Worm (Caenorhabditis elegans) whole organism, L4 larva: ENCODE results near the gene gst-17.
A peak's percentile ranks its signal among the peaks of the same experiment; 100 is the strongest.

Experiments used
- D1046.2 ChIP-seq: fragments of 200-800 bp; sonication (Bioruptor generic); IDR thresholded peaks from 2 replicates; pipeline ENCODE4 v1.3.6; 2022; ENCODE audit warnings: missing genetic modification characterization, missing compliant biosample characterization
- F10B5.3 ChIP-seq: sonication (generic microtip); optimal IDR thresholded peaks from 2 replicates; lab custom pipeline; 2016; ENCODE audit warnings: mild to moderate bottlenecking, missing genetic modification characterization, missing compliant biosample characterization
- T20F7.1 ChIP-seq: fragments of 200-800 bp; sonication (Bioruptor generic); optimal IDR thresholded peaks from 2 replicates; lab custom pipeline; 2018; ENCODE audit warnings: mild to moderate bottlenecking, missing genetic modification characterization, missing compliant biosample characterization
- T26A8.4 ChIP-seq: fragments of 200-800 bp; sonication (Bioruptor generic); IDR thresholded peaks from 2 replicates; pipeline ENCODE4 v1.3.6; 2022; ENCODE audit warnings: missing genetic modification characterization, missing compliant biosample characterization
- Y105C5A.15 ChIP-seq: fragments of 200-800 bp; sonication (Bioruptor generic); IDR thresholded peaks from 2 replicates; pipeline ENCODE4 v1.3.6; 2022; ENCODE audit warnings: missing genetic modification characterization, missing compliant biosample characterization
- Y48G9A.11 ChIP-seq: fragments of 200-800 bp; sonication (Bioruptor generic); IDR thresholded peaks from 2 replicates; pipeline ENCODE4 v1.3.6; 2022; ENCODE audit warnings: missing genetic modification reagents, missing genetic modification characterization, missing compliant biosample characterization
- Y75B8A.6 ChIP-seq: fragments of 200-800 bp; sonication (Bioruptor generic); IDR thresholded peaks from 2 replicates; pipeline ENCODE4 v1.3.6; 2022; ENCODE audit warnings: missing genetic modification reagents, missing genetic modification characterization, missing compliant biosample characterization
- ZK337.2 ChIP-seq: fragments of 200-800 bp; sonication (Bioruptor generic); IDR thresholded peaks from 2 replicates; pipeline ENCODE4 v1.3.6; 2022; ENCODE audit warnings: missing genetic modification reagents, missing genetic modification characterization, missing compliant biosample characterization
- aha-1 ChIP-seq: fragments of 150-350 bp; peaks from one replicate; lab custom pipeline; 2014; ENCODE audit warnings: missing biosample characterization, missing genetic modification characterization
- aly-2 ChIP-seq: sonication (generic microtip); optimal IDR thresholded peaks from 2 replicates; lab custom pipeline; 2018; ENCODE audit warnings: missing biosample characterization, missing genetic modification characterization
- ceh-62 ChIP-seq: sonication (generic microtip); optimal IDR thresholded peaks from 2 replicates; lab custom pipeline; 2017; ENCODE audit warnings: missing biosample characterization, missing genetic modification characterization
- cey-2 ChIP-seq: sonication (generic microtip); optimal IDR thresholded peaks from 3 replicates; lab custom pipeline; 2017; ENCODE audit warnings: missing genetic modification characterization, mild to moderate bottlenecking, missing compliant biosample characterization, antibody characterized with exemption, borderline replicate concordance; ENCODE audit not compliant: insufficient read depth
- daf-12 ChIP-seq: fragments of 150-350 bp; optimal IDR thresholded peaks from 2 replicates; lab custom pipeline; 2014; ENCODE audit warnings: missing biosample characterization, missing genetic modification reagents, missing genetic modification characterization
- daf-16 ChIP-seq, 3 experiments: sonication (generic microtip); optimal IDR thresholded peaks; 2 replicates each; lab custom pipeline; 2016 to 2017; ENCODE audit warnings: missing genetic modification characterization in 3 of 3, missing genetic modification reagents in 3 of 3, mild to moderate bottlenecking in 2 of 3, missing compliant biosample characterization in 2 of 3, missing biosample characterization in 1 of 3, moderate library complexity in 1 of 3
- dmd-6 ChIP-seq: fragments of 200-800 bp; sonication (Bioruptor generic); IDR thresholded peaks from 2 replicates; pipeline ENCODE4 v1.3.6; 2022; ENCODE audit warnings: missing genetic modification reagents, missing genetic modification characterization, missing compliant biosample characterization
- dmd-8 ChIP-seq: fragments of 200-800 bp; sonication (Bioruptor generic); IDR thresholded peaks from 2 replicates; pipeline ENCODE4 v1.3.6; 2022; ENCODE audit warnings: missing genetic modification characterization, missing compliant biosample characterization
- dpl-1 ChIP-seq: fragments of 150-350 bp; optimal IDR thresholded peaks from 2 replicates; lab custom pipeline; 2014; ENCODE audit warnings: missing biosample characterization, missing genetic modification reagents, missing genetic modification characterization
- dve-1 ChIP-seq: sonication (generic microtip); optimal IDR thresholded peaks from 2 replicates; lab custom pipeline; 2017; ENCODE audit warnings: antibody characterized with exemption, mild to moderate bottlenecking, missing genetic modification characterization, missing compliant biosample characterization; ENCODE audit not compliant: insufficient read depth
- egl-27 ChIP-seq: sonication (generic microtip); optimal IDR thresholded peaks from 3 replicates; lab custom pipeline; 2017; ENCODE audit warnings: missing biosample characterization, missing genetic modification reagents, missing genetic modification characterization
- egl-43 ChIP-seq: fragments of 200-800 bp; sonication (Bioruptor generic); IDR thresholded peaks from 2 replicates; pipeline ENCODE4 v1.3.6; 2022; ENCODE audit warnings: missing genetic modification reagents, missing genetic modification characterization, missing compliant biosample characterization
- fos-1 ChIP-seq: fragments of 150-350 bp; optimal IDR thresholded peaks from 2 replicates; lab custom pipeline; 2014; ENCODE audit warnings: missing biosample characterization, missing genetic modification characterization
- hif-1 ChIP-seq, 2 experiments: sonication (generic microtip); optimal IDR thresholded peaks; 2 replicates each; lab custom pipeline; 2016 to 2017; ENCODE audit warnings: missing compliant biosample characterization in 2 of 2, missing genetic modification characterization in 2 of 2, missing genetic modification reagents in 2 of 2, missing genotype in 2 of 2, mild to moderate bottlenecking in 1 of 2
- hlh-11 ChIP-seq: fragments of 200-800 bp; sonication (Bioruptor generic); optimal IDR thresholded peaks from 2 replicates; lab custom pipeline; 2018; ENCODE audit warnings: mild to moderate bottlenecking, missing genetic modification characterization, missing compliant biosample characterization
- hlh-30 ChIP-seq: sonication (generic microtip); optimal IDR thresholded peaks from 2 replicates; lab custom pipeline; 2017; ENCODE audit warnings: antibody characterized with exemption, mild to moderate bottlenecking, missing genetic modification characterization, missing compliant biosample characterization; ENCODE audit not compliant: insufficient read depth
- lin-15B ChIP-seq: fragments of 150-350 bp; sonication (generic microtip); optimal IDR thresholded peaks from 3 replicates; lab custom pipeline; 2014; ENCODE audit warnings: missing biosample characterization, missing genetic modification characterization
- lin-29 ChIP-seq: fragments of 200-800 bp; sonication (Bioruptor generic); IDR thresholded peaks from 2 replicates; pipeline ENCODE4 v1.3.6; 2022; ENCODE audit warnings: missing genetic modification reagents, missing genetic modification characterization, missing compliant biosample characterization
- lir-3 ChIP-seq: sonication (generic microtip); optimal IDR thresholded peaks from 2 replicates; lab custom pipeline; 2016; ENCODE audit warnings: mild to moderate bottlenecking, missing genetic modification characterization, missing compliant biosample characterization
- lsy-2 ChIP-seq, 2 experiments: fragments of 150-350 bp in 1 of 2; sonication (generic microtip) in 1 of 2; optimal IDR thresholded peaks; 2 replicates each; lab custom pipeline; 2014 to 2017; ENCODE audit warnings: missing biosample characterization in 2 of 2, missing genetic modification characterization in 2 of 2
- mdl-1 ChIP-seq, 2 experiments: fragments of 150-350 bp in 1 of 2; sonication (generic microtip) in 1 of 2; optimal IDR thresholded peaks; 2 replicates each; lab custom pipeline; 2014 to 2017; ENCODE audit warnings: missing biosample characterization in 2 of 2, missing genetic modification characterization in 2 of 2
- mes-2 ChIP-seq: sonication (generic microtip); optimal IDR thresholded peaks from 2 replicates; lab custom pipeline; 2016; ENCODE audit warnings: missing genotype, mild to moderate bottlenecking, missing genetic modification characterization, missing compliant biosample characterization; ENCODE audit not compliant: poor library complexity, severe bottlenecking
- mxl-3 ChIP-seq: fragments of 200-800 bp; sonication (Bioruptor generic); optimal IDR thresholded peaks from 2 replicates; lab custom pipeline; 2018; ENCODE audit warnings: mild to moderate bottlenecking, missing genetic modification characterization, missing compliant biosample characterization
- nhr-102 ChIP-seq: sonication (generic microtip); optimal IDR thresholded peaks from 2 replicates; lab custom pipeline; 2016; ENCODE audit warnings: mild to moderate bottlenecking, missing genetic modification characterization, moderate library complexity, missing compliant biosample characterization
- nhr-28 ChIP-seq: fragments of 150-350 bp; optimal IDR thresholded peaks from 2 replicates; lab custom pipeline; 2014; ENCODE audit warnings: missing biosample characterization, missing genetic modification characterization
- nhr-41 ChIP-seq: fragments of 200-800 bp; sonication (Bioruptor generic); IDR thresholded peaks from 2 replicates; pipeline ENCODE4 v1.3.6; 2022; ENCODE audit warnings: missing genetic modification reagents, missing genetic modification characterization, missing compliant biosample characterization
- nhr-48 ChIP-seq: sonication (generic microtip); optimal IDR thresholded peaks from 2 replicates; lab custom pipeline; 2016; ENCODE audit warnings: mild to moderate bottlenecking, missing genetic modification characterization, missing compliant biosample characterization
- nhr-6 ChIP-seq: fragments of 150-350 bp; optimal IDR thresholded peaks from 2 replicates; lab custom pipeline; 2014; ENCODE audit warnings: missing biosample characterization, missing genetic modification characterization
- nhr-76 ChIP-seq: fragments of 150-350 bp; optimal IDR thresholded peaks from 2 replicates; lab custom pipeline; 2014; ENCODE audit warnings: missing biosample characterization, missing genetic modification characterization
- nhr-77 ChIP-seq: fragments of 150-350 bp; optimal IDR thresholded peaks from 2 replicates; lab custom pipeline; 2014; ENCODE audit warnings: missing biosample characterization, missing genetic modification characterization
- php-3 ChIP-seq: fragments of 200-800 bp; sonication (Bioruptor generic); IDR thresholded peaks from 2 replicates; pipeline ENCODE4 v1.3.6; 2022; ENCODE audit warnings: missing genetic modification reagents, missing genetic modification characterization, missing compliant biosample characterization
- pqm-1 ChIP-seq: sonication (generic microtip); optimal IDR thresholded peaks from 2 replicates; lab custom pipeline; 2017; ENCODE audit warnings: missing biosample characterization, missing genetic modification characterization
- rbr-2 ChIP-seq: sonication (generic microtip); optimal IDR thresholded peaks from 2 replicates; lab custom pipeline; 2016; ENCODE audit warnings: missing genotype, missing genetic modification characterization, missing compliant biosample characterization
- snpc-1.2 ChIP-seq: fragments of 200-800 bp; sonication (Bioruptor generic); IDR thresholded peaks from 2 replicates; pipeline ENCODE4 v1.3.6; 2022; ENCODE audit warnings: missing genetic modification reagents, missing genetic modification characterization, missing compliant biosample characterization
- tra-1 ChIP-seq: fragments of 200-800 bp; sonication (Bioruptor generic); IDR thresholded peaks from 2 replicates; pipeline ENCODE4 v1.3.6; 2022; ENCODE audit warnings: missing genetic modification reagents, missing genetic modification characterization, missing compliant biosample characterization
- unc-130 ChIP-seq: sonication (generic microtip); optimal IDR thresholded peaks from 2 replicates; lab custom pipeline; 2016; ENCODE audit warnings: missing genetic modification reagents, missing genetic modification characterization, missing compliant biosample characterization
- unc-39 ChIP-seq: sonication (generic microtip); optimal IDR thresholded peaks from 2 replicates; lab custom pipeline; 2017; ENCODE audit warnings: missing biosample characterization, missing genetic modification characterization

Gene gst-17

DNA sequence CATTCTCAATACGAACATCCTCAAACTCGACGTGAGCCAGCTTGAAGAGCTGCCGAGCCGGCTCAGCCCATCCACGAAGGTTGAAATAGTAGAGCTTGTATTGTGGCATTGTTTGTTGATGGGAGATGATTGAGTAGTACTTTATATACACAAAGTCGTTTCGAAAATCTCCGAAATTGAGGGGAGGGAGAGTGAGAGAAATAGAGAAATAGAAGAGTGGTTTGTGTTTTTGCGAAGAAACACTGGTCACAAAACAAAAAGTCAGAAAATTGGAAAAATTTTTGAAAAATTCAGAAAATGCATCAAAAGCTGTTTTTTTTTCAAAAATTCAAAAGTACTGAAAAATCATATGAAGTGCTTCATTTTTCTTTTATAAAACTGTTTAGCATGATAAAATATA, 19.4 kb downstream of the gst-17 start, which contains the start of gene gst-24:
Gene gst-24, minus strand, starts transcription at position 181 of the 400 bp plus-strand sequence.
- no peak for TF ChIP-seq daf-16 (GFP tag; optimal IDR thresholded peaks at IDR 0.05; lab: Kevin White, UChicago)
- peak; percentile 13 for TF ChIP-seq daf-16 (tag; optimal IDR thresholded peaks at IDR 0.05; lab: Kevin White, UChicago)
- TF ChIP-seq daf-12 (tag; lab: Kevin White, UChicago): no peak
- TF ChIP-seq nhr-76 (tag; lab: Kevin White, UChicago): no peak
- TF ChIP-seq aha-1 (tag; lab: Kevin White, UChicago): no peak
- no peak for TF ChIP-seq hlh-30 (tag; lab: Kevin White, UChicago)
- TF ChIP-seq dmd-8: no peak

- no peak for TF ChIP-seq snpc-1.2 (GFP tag; lab: Robert Waterston, UW)
- peak; percentile 32 for TF ChIP-seq dpl-1
- TF ChIP-seq nhr-28: peak; percentile 72
- TF ChIP-seq nhr-41 (GFP tag; lab: Robert Waterston, UW): no peak
- peak; percentile 79 for TF ChIP-seq dmd-6 (GFP tag; lab: Robert Waterston, UW)
- no peak for TF ChIP-seq ceh-62
- TF ChIP-seq egl-43: no peak
- TF ChIP-seq T20F7.1: no peak
- peak; percentile 62 for TF ChIP-seq pqm-1 (tag; lab: Kevin White, UChicago)
- peak; percentile 100 for TF ChIP-seq mxl-3
- peak; percentile 22 for TF ChIP-seq nhr-6 (tag; lab: Kevin White, UChicago)
- peak; percentile 78 for TF ChIP-seq hlh-11
- TF ChIP-seq nhr-48 (tag; lab: Kevin White, UChicago): peak; percentile 53
- TF ChIP-seq Y105C5A.15 (GFP tag; lab: Robert Waterston, UW): no peak
- no peak for TF ChIP-seq daf-16 (GFP tag; optimal IDR thresholded peaks at IDR 0.05; lab: Kevin White, UChicago)
- peak; percentile 84 for TF ChIP-seq daf-16 (tag; optimal IDR thresholded peaks at IDR 0.05; lab: Kevin White, UChicago)
- peak; percentile 82 for TF ChIP-seq nhr-77
- TF ChIP-seq daf-12 (tag; lab: Kevin White, UChicago): no peak
- TF ChIP-seq dmd-8: no peak
- no peak for TF ChIP-seq hif-1 (tag; optimal IDR thresholded peaks at IDR 0.05; lab: Kevin White, UChicago)
- peak; percentile 75 for TF ChIP-seq dve-1
- TF ChIP-seq ZK337.2: no peak
- peak in 1 of 2 experiments; percentile 85 for TF ChIP-seq mdl-1 (tag; optimal IDR thresholded peaks at IDR 0.05; lab: Kevin White, UChicago)
- TF ChIP-seq Y48G9A.11 (GFP tag; lab: Robert Waterston, UW): no peak
- peak in 1 of 2 experiments; percentile 18 for TF ChIP-seq lsy-2 (tag; optimal IDR thresholded peaks at IDR 0.05; lab: Kevin White, UChicago)
- no peak for TF ChIP-seq Y75B8A.6
- peak; percentile 50 for TF ChIP-seq nhr-102 (tag; lab: Kevin White, UChicago)
- TF ChIP-seq lir-3 (tag; lab: Kevin White, UChicago): no peak
- no peak for TF ChIP-seq mes-2 (tag; lab: Kevin White, UChicago)
- TF ChIP-seq F10B5.3 (tag; lab: Kevin White, UChicago): no peak
- TF ChIP-seq aha-1 (tag; lab: Kevin White, UChicago): peak; percentile 28
- no peak for TF ChIP-seq aly-2 (tag; lab: Kevin White, UChicago)
- peak; percentile 82 for TF ChIP-seq hlh-30 (tag; lab: Kevin White, UChicago)
Measured at ce11 chrII:13609655-13610054, 20.9 kb downstream of the gst-17 start, which contains the start of gene gst-20. gst-20 (minus strand) TSS chrII:13609824.

DNA sequence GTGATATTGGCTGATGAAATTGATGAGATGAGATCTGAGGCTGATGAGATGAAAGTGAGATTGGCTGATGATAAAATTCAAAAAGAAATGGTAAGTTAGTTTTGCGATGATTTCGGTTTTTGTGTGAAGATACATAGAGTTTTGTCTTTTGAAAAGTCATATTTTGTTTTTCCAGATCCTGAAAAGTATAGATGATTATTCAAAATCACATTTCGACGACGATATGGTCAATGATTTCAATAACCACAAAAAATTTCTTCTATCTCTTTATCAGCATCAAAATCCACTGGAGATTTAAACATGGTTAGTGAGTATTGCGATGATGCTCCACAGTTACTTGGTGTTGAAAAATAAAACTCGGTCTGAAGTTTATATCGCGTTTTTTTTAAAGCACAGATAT, 29.7 kb downstream of the gst-17 start, which contains the start of gene csp-1:
Gene csp-1, plus strand, starts transcription at position 301 of the 400 bp plus-strand sequence.
- TF ChIP-seq lin-15B (tag; lab: Kevin White, UChicago) (no peak), lin-29 (GFP tag; lab: Robert Waterston, UW) (no peak), php-3 (GFP tag; lab: Robert Waterston, UW) (no peak), unc-130 (GFP tag; lab: Kevin White, UChicago) (no peak), lsy-2 (tag; optimal IDR thresholded peaks at IDR 0.05; lab: Kevin White, UChicago) (no peak), rbr-2 (no peak), fos-1 (no peak), unc-39 (tag; lab: Kevin White, UChicago) (no peak), egl-27 (tag; lab: Kevin White, UChicago) (no peak), daf-12 (tag; lab: Kevin White, UChicago) (no peak), cey-2 (no peak), T26A8.4 (no peak), mxl-3 (no peak), tra-1 (GFP tag; lab: Robert Waterston, UW) (no peak), D1046.2 (GFP tag; lab: Robert Waterston, UW) (no peak)
- TF ChIP-seq, all 104 proteins: peak for 0
